Fruit fly (Drosophila melanogaster) Kc167 (cell line): ENCODE measurements around the gene CG14440.

Source experiments
- Myc ChIP-seq: fragments of >200 bp; optimal IDR thresholded peaks from 2 replicates; lab custom pipeline; 2017; ENCODE audit warnings: missing external identifiers
- h ChIP-seq: fragments of >200 bp; optimal IDR thresholded peaks from 3 replicates; lab custom pipeline; 2018; ENCODE audit warnings: missing external identifiers
- insv ChIP-seq: fragments of >200 bp; optimal IDR thresholded peaks from 3 replicates; lab custom pipeline; 2018; ENCODE audit warnings: missing external identifiers
- ttk ChIP-seq: sonication (Bioruptor generic); optimal IDR thresholded peaks from 2 replicates; lab custom pipeline; 2017; ENCODE audit warnings: missing external identifiers

DNA sequence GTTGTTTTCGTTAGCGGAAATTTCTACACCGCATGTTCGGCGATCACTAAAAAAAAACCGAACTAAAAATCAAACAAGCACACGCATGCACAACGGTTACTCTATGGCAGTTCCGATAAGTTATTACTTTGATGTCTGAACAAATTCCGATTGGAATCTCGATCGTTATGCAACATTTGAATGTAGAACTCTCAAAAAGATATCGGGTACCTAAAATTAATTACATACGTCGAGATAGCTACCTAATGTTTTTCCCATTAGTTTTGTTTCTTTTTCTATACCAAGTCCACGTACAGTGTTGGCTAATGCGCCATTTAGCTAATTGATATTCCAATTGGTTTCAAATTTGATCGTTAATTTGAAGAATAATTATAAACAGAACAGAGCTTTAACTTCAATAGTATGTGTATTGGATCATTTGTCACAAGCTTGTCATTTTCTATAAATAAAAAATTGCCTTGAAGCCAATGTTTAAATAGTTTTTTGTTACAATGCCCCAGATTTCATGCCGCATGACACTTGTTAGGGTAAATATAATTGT lies 2.7 kb upstream of the CG14440 start:
- TF ChIP-seq insv (lab: Kevin White, UChicago) (no peak), ttk (lab: Kevin White, UChicago) (no peak), Myc (no peak), h (lab: Kevin White, UChicago) (no peak)
